Fruit fly (Drosophila melanogaster) whole organism, adult: ENCODE data around the gene CG4467.
A peak's percentile ranks its signal among the peaks of the same experiment; 100 is the strongest.

Source experiments
- CG12768 ChIP-seq: fragments of 200-800 bp; sonication (Bioruptor generic); optimal IDR thresholded peaks from 2 replicates; lab custom pipeline; 2017; ENCODE audit warnings: missing biosample characterization, missing genetic modification characterization, mild to moderate bottlenecking, moderate library complexity, missing genetic modification reagents
- CG7101 ChIP-seq: fragments of 200-800 bp; sonication (Bioruptor generic); optimal IDR thresholded peaks from 2 replicates; lab custom pipeline; 2018; ENCODE audit warnings: missing biosample characterization, mild to moderate bottlenecking, missing genetic modification characterization, moderate library complexity
- Mnt ChIP-seq: fragments of 200-800 bp; sonication (Bioruptor generic); optimal IDR thresholded peaks from 2 replicates; lab custom pipeline; 2016; ENCODE audit warnings: missing biosample characterization, mild to moderate bottlenecking, missing genetic modification characterization
- cnc ChIP-seq, 2 experiments: fragments of >200 bp; optimal IDR thresholded peaks; 2 replicates each; lab custom pipeline; 2017
- tj ChIP-seq: fragments of 200-800 bp; sonication (Bioruptor generic); optimal IDR thresholded peaks from 3 replicates; lab custom pipeline; 2017; ENCODE audit warnings: missing biosample characterization, mild to moderate bottlenecking, missing genetic modification characterization, moderate library complexity

CG4467 gene

DNA sequence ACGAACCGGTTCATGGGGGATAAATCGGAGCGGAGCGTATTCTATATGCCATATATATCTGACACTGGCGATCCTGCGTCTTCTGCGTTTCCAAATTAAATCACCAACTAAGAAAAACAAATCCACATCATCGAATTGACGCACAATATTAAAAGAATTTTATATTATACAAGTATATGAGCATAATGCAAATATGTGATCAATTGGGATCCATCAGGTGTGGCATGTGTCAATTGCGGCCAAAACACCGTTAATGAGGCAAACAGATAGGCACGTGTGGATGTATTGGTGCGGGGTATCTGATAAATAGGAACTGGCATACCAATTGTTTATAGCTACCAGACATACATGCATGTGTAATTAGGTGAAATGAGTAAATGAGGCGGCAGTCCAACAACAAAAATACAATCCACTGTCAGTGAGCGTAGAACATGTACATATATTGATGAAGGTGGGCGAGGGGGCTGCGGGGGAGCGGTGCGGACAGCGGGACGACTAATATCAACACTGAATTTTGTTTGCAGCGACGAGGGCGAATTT, 70.6 kb downstream of the CG4467 start:
- TF ChIP-seq CG7101 (tag; lab: Kevin White, UChicago) (peak; percentile 6), tj (no peak), CG12768 (GFP tag; lab: Kevin White, UChicago) (no peak), Mnt (GFP tag; lab: Kevin White, UChicago) (no peak), cnc (optimal IDR thresholded peaks at IDR 0.05; lab: Kevin White, UChicago) (no peak)
